Fruit fly (Drosophila melanogaster) whole organism, adult: ENCODE data around the gene CG33272.
A peak's percentile ranks its signal among the peaks of the same experiment; 100 is the strongest.

Experiments
- CG11617 ChIP-seq: fragments of 200-800 bp; sonication (Bioruptor generic); optimal IDR thresholded peaks from 2 replicates; lab custom pipeline; 2017; ENCODE audit warnings: mild to moderate bottlenecking, missing biosample characterization, missing genetic modification reagents, missing genetic modification characterization
- CG12768 ChIP-seq: fragments of 200-800 bp; sonication (Bioruptor generic); optimal IDR thresholded peaks from 2 replicates; lab custom pipeline; 2017; ENCODE audit warnings: missing biosample characterization, missing genetic modification characterization, mild to moderate bottlenecking, moderate library complexity, missing genetic modification reagents
- CG14711 ChIP-seq: fragments of 200-800 bp; sonication (Bioruptor generic); optimal IDR thresholded peaks from 2 replicates; lab custom pipeline; 2018; ENCODE audit warnings: missing biosample characterization, mild to moderate bottlenecking, missing genetic modification characterization, moderate library complexity
- CG1620 ChIP-seq: fragments of 200-800 bp; sonication (Bioruptor generic); optimal IDR thresholded peaks from 2 replicates; lab custom pipeline; 2016; ENCODE audit warnings: missing biosample characterization, missing genetic modification characterization
- CG33017 ChIP-seq: fragments of 200-800 bp; sonication (Bioruptor generic); optimal IDR thresholded peaks from 2 replicates; lab custom pipeline; 2018; ENCODE audit warnings: missing biosample characterization, mild to moderate bottlenecking, missing genetic modification characterization, moderate library complexity
- CG5204 ChIP-seq: fragments of 200-800 bp; sonication (Bioruptor generic); optimal IDR thresholded peaks from 2 replicates; lab custom pipeline; 2016; ENCODE audit warnings: missing biosample characterization, missing genetic modification characterization
- CG7045 ChIP-seq: fragments of 200-800 bp; sonication (Bioruptor generic); optimal IDR thresholded peaks from 2 replicates; lab custom pipeline; 2017; ENCODE audit warnings: missing biosample characterization, mild to moderate bottlenecking, missing genetic modification characterization
- CG7101 ChIP-seq: fragments of 200-800 bp; sonication (Bioruptor generic); optimal IDR thresholded peaks from 2 replicates; lab custom pipeline; 2018; ENCODE audit warnings: missing biosample characterization, mild to moderate bottlenecking, missing genetic modification characterization, moderate library complexity
- Clk ChIP-seq: fragments of 200-800 bp; sonication (Bioruptor generic); optimal IDR thresholded peaks from 2 replicates; lab custom pipeline; 2017; ENCODE audit warnings: missing biosample characterization, missing genetic modification characterization
- Crg-1 ChIP-seq: fragments of 200-800 bp; sonication (Bioruptor generic); optimal IDR thresholded peaks from 2 replicates; lab custom pipeline; 2016; ENCODE audit warnings: missing biosample characterization, missing genetic modification characterization
- Hr96 ChIP-seq: fragments of 200-800 bp; sonication (Bioruptor generic); optimal IDR thresholded peaks from 2 replicates; lab custom pipeline; 2016; ENCODE audit warnings: missing biosample characterization, missing genetic modification characterization
- Mnt ChIP-seq: fragments of 200-800 bp; sonication (Bioruptor generic); optimal IDR thresholded peaks from 2 replicates; lab custom pipeline; 2016; ENCODE audit warnings: missing biosample characterization, mild to moderate bottlenecking, missing genetic modification characterization
- bab1 ChIP-seq: fragments of 200-800 bp; sonication (Bioruptor generic); optimal IDR thresholded peaks from 3 replicates; lab custom pipeline; 2019; ENCODE audit warnings: missing biosample characterization, mild to moderate bottlenecking, missing genetic modification characterization, moderate library complexity
- cic ChIP-seq: fragments of 200-800 bp; sonication (Bioruptor generic); optimal IDR thresholded peaks from 2 replicates; lab custom pipeline; 2017; ENCODE audit warnings: missing biosample characterization, mild to moderate bottlenecking, missing genetic modification characterization, moderate library complexity
- cnc ChIP-seq, 2 experiments: fragments of >200 bp; optimal IDR thresholded peaks; 2 replicates each; lab custom pipeline; 2017
- kay ChIP-seq: fragments of 200-800 bp; sonication (Bioruptor generic); peaks from one replicate; lab custom pipeline; 2016; ENCODE audit warnings: missing biosample characterization, missing genetic modification characterization, borderline replicate concordance
- ovo ChIP-seq: fragments of 200-800 bp; sonication (Bioruptor generic); optimal IDR thresholded peaks from 2 replicates; lab custom pipeline; 2016; ENCODE audit warnings: missing biosample characterization, missing genetic modification characterization
- pad ChIP-seq: fragments of 200-800 bp; sonication (Bioruptor generic); optimal IDR thresholded peaks from 3 replicates; lab custom pipeline; 2017; ENCODE audit warnings: missing biosample characterization, missing genetic modification characterization, mild to moderate bottlenecking, moderate library complexity, missing genetic modification reagents
- tj ChIP-seq: fragments of 200-800 bp; sonication (Bioruptor generic); optimal IDR thresholded peaks from 3 replicates; lab custom pipeline; 2017; ENCODE audit warnings: missing biosample characterization, mild to moderate bottlenecking, missing genetic modification characterization, moderate library complexity
- toe ChIP-seq: fragments of 200-800 bp; sonication (Bioruptor generic); optimal IDR thresholded peaks from 2 replicates; lab custom pipeline; 2016; ENCODE audit warnings: missing biosample characterization, missing genetic modification characterization

The CG33272 gene

dm6 chr3L:11489489-11489888 is 20.9 kb downstream of the CG33272 start:
- TF ChIP-seq CG11617: no peak
- no peak for TF ChIP-seq CG14711 (tag; lab: Kevin White, UChicago)
- TF ChIP-seq bab1: no peak
- no peak for TF ChIP-seq CG1620 (GFP tag; lab: Kevin White, UChicago)
- TF ChIP-seq CG12768 (GFP tag; lab: Kevin White, UChicago): no peak
- TF ChIP-seq CG7101 (tag; lab: Kevin White, UChicago): no peak
- no peak for TF ChIP-seq pad
- TF ChIP-seq Mnt (GFP tag; lab: Kevin White, UChicago): no peak
- TF ChIP-seq toe: no peak
- TF ChIP-seq kay: no peak
- TF ChIP-seq Clk (GFP tag; lab: Kevin White, UChicago): no peak
- no peak for TF ChIP-seq Crg-1 (GFP tag; lab: Kevin White, UChicago)
- TF ChIP-seq CG33017 (tag; lab: Kevin White, UChicago): no peak
- TF ChIP-seq ovo (GFP tag; lab: Kevin White, UChicago): no peak
- no peak for TF ChIP-seq cic
- TF ChIP-seq CG5204: no peak

- TF ChIP-seq Hr96 (GFP tag; lab: Kevin White, UChicago) (no peak), toe (no peak), CG12768 (GFP tag; lab: Kevin White, UChicago) (no peak), kay (no peak), Clk (GFP tag; lab: Kevin White, UChicago) (no peak)
These were observed 22.1 kb downstream of the CG33272 start for dm6 chr3L:11488264-11488663.

- TF ChIP-seq CG7101 (tag; lab: Kevin White, UChicago) (peak; percentile 50), pad (peak; percentile 74), toe (no peak), CG5204 (no peak), CG1620 (GFP tag; lab: Kevin White, UChicago) (peak; percentile 18), CG7045 (no peak), CG14711 (tag; lab: Kevin White, UChicago) (peak; percentile 31), bab1 (peak; percentile 74), kay (no peak), tj (GFP tag; lab: Kevin White, UChicago) (peak; percentile 83), cic (peak; percentile 60), Crg-1 (GFP tag; lab: Kevin White, UChicago) (peak; percentile 4), ovo (GFP tag; lab: Kevin White, UChicago) (peak; percentile 32), Clk (GFP tag; lab: Kevin White, UChicago) (no peak), CG33017 (tag; lab: Kevin White, UChicago) (peak; percentile 42), cnc (optimal IDR thresholded peaks at IDR 0.05; lab: Kevin White, UChicago) (no peak), CG12768 (GFP tag; lab: Kevin White, UChicago) (peak; percentile 27), Mnt (GFP tag; lab: Kevin White, UChicago) (peak; percentile 59), CG11617 (peak; percentile 56), Hr96 (GFP tag; lab: Kevin White, UChicago) (no peak)
These were observed 22.9 kb downstream of the CG33272 start, which contains the start of gene chrb for dm6 chr3L:11487327-11487973. Gene chrb (plus strand): TSS chr3L:11487550.

- TF ChIP-seq CG12768 (GFP tag; lab: Kevin White, UChicago): no peak
- TF ChIP-seq tj (GFP tag; lab: Kevin White, UChicago): no peak
- TF ChIP-seq kay: peak; percentile 16
- no peak for TF ChIP-seq cic
These were observed 24.3 kb downstream of the CG33272 start for dm6 chr3L:11485956-11486609.

dm6 chr3L:11484483-11484882 is 25.9 kb downstream of the CG33272 start:
- no peak for TF ChIP-seq pad
- TF ChIP-seq Hr96 (GFP tag; lab: Kevin White, UChicago): no peak
- TF ChIP-seq ovo (GFP tag; lab: Kevin White, UChicago): no peak
- no peak for TF ChIP-seq CG1620 (GFP tag; lab: Kevin White, UChicago)

- no peak for TF ChIP-seq toe
- TF ChIP-seq CG14711 (tag; lab: Kevin White, UChicago): no peak
- TF ChIP-seq CG11617: no peak
- no peak for TF ChIP-seq Clk (GFP tag; lab: Kevin White, UChicago)
These were observed 27.3 kb downstream of the CG33272 start for dm6 chr3L:11483135-11483534.

dm6 chr3L:11480304-11480703 is 30.1 kb downstream of the CG33272 start:
- no peak for TF ChIP-seq toe
- no peak for TF ChIP-seq cic
- no peak for TF ChIP-seq Mnt (GFP tag; lab: Kevin White, UChicago)
- TF ChIP-seq Crg-1 (GFP tag; lab: Kevin White, UChicago): no peak
- no peak for TF ChIP-seq CG7101 (tag; lab: Kevin White, UChicago)
- TF ChIP-seq pad: no peak
- no peak for TF ChIP-seq Clk (GFP tag; lab: Kevin White, UChicago)
- no peak for TF ChIP-seq tj (GFP tag; lab: Kevin White, UChicago)
- TF ChIP-seq CG1620 (GFP tag; lab: Kevin White, UChicago): no peak
- no peak for TF ChIP-seq cnc (optimal IDR thresholded peaks at IDR 0.05; lab: Kevin White, UChicago)
- no peak for TF ChIP-seq bab1
- TF ChIP-seq CG14711 (tag; lab: Kevin White, UChicago): no peak
- TF ChIP-seq CG33017 (tag; lab: Kevin White, UChicago): no peak
- no peak for TF ChIP-seq ovo (GFP tag; lab: Kevin White, UChicago)
- TF ChIP-seq Hr96 (GFP tag; lab: Kevin White, UChicago): no peak
- TF ChIP-seq CG12768 (GFP tag; lab: Kevin White, UChicago): no peak
